Fruit fly (Drosophila melanogaster): ENCODE measurements around the gene B52.
A peak's percentile ranks its signal among the peaks of the same experiment; 100 is the strongest.

Gene B52

dm6 chr3R:13644778-13645660 lies 16.1 kb upstream of the B52 start (continued):
- TF ChIP-seq Elba2 (GFP tag; optimal IDR thresholded peaks at IDR 0.05) (no peak), CG15073 (GFP tag; optimal IDR thresholded peaks at IDR 0.05) (no peak), repo (GFP tag; optimal IDR thresholded peaks at IDR 0.05) (no peak), gt (GFP tag; IDR thresholded peaks at IDR 0.05) (no peak), CG6813 (GFP tag; optimal IDR thresholded peaks at IDR 0.05) (peak; percentile 59), CG1647 (GFP tag; optimal IDR thresholded peaks at IDR 0.05) (no peak), gem (tag; optimal IDR thresholded peaks at IDR 0.05) (peak; percentile 62), CG12104 (GFP tag; optimal IDR thresholded peaks at IDR 0.05) (no peak), CG4707 (GFP tag; optimal IDR thresholded peaks at IDR 0.05) (no peak), CG14965 (GFP tag; optimal IDR thresholded peaks at IDR 0.05; ENCODE audit: borderline replicate concordance) (no peak), tio (GFP tag; optimal IDR thresholded peaks at IDR 0.05) (no peak), CG8924 (tag; optimal IDR thresholded peaks at IDR 0.05) (peak; percentile 46), CG7987 (GFP tag; optimal IDR thresholded peaks at IDR 0.05) (no peak), Max (GFP tag; optimal IDR thresholded peaks at IDR 0.05) (peak; percentile 46), CG6683 (GFP tag; optimal IDR thresholded peaks at IDR 0.05) (peak; percentile 25), yki (optimal IDR thresholded peaks at IDR 0.05) (peak; percentile 43), CG15514 (GFP tag; optimal IDR thresholded peaks at IDR 0.05) (no peak), Dll (GFP tag; IDR thresholded peaks at IDR 0.05; ENCODE audit: partially characterized antibody) (peak; percentile 43; the same call in 1 of the 4 replicates), CHES-1-like (GFP tag; optimal IDR thresholded peaks at IDR 0.05) (peak; percentile 40), CG10366 (GFP tag; IDR thresholded peaks at IDR 0.05) (no peak), seq (GFP tag; IDR thresholded peaks at IDR 0.05) (no peak), CG15601 (tag; optimal IDR thresholded peaks at IDR 0.05) (peak; percentile 29), caup (GFP tag; optimal IDR thresholded peaks at IDR 0.05; ENCODE audit: severe bottlenecking) (peak; percentile 4), CG17829 (tag; optimal IDR thresholded peaks at IDR 0.05) (peak; percentile 50), CG31441 (GFP tag; IDR thresholded peaks at IDR 0.05) (no peak; the same call in 1 of the 2 replicates), Ada2b (GFP tag; IDR thresholded peaks at IDR 0.05) (no peak; the same call in 1 of the 2 replicates), lilli (GFP tag; optimal IDR thresholded peaks at IDR 0.05) (peak; percentile 63), CG17385 (GFP tag; optimal IDR thresholded peaks at IDR 0.05) (peak; percentile 32), dan (GFP tag; IDR thresholded peaks at IDR 0.05) (no peak), NC2β (GFP tag; optimal IDR thresholded peaks at IDR 0.05) (no peak), CG4328 (GFP tag; optimal IDR thresholded peaks at IDR 0.05) (peak; percentile 24), CG18619 (GFP tag; optimal IDR thresholded peaks at IDR 0.05) (no peak), Tbp (GFP tag; optimal IDR thresholded peaks at IDR 0.05) (no peak), CG18262 (tag; optimal IDR thresholded peaks at IDR 0.05) (peak; percentile 34), cg (GFP tag; optimal IDR thresholded peaks at IDR 0.05) (peak; percentile 92), knrl (GFP tag; IDR thresholded peaks at IDR 0.05; ENCODE audit: partially characterized antibody) (no peak), E2f1 (GFP tag; IDR thresholded peaks at IDR 0.05) (no peak), sens (GFP tag) (peak; percentile 7), dm (GFP tag; optimal IDR thresholded peaks at IDR 0.05) (peak; percentile 98), CG10147 (GFP tag; optimal IDR thresholded peaks at IDR 0.05) (peak; percentile 43), CG2889 (GFP tag; IDR thresholded peaks at IDR 0.05) (no peak), NC2α (GFP tag; optimal IDR thresholded peaks at IDR 0.05) (no peak), sug (tag; optimal IDR thresholded peaks at IDR 0.05) (peak; percentile 41), CG2712 (tag; optimal IDR thresholded peaks at IDR 0.05) (peak; percentile 62), stwl (tag; optimal IDR thresholded peaks at IDR 0.05) (no peak), CG11247 (GFP tag; IDR thresholded peaks at IDR 0.05) (no peak), Eip74EF (GFP tag; optimal IDR thresholded peaks at IDR 0.05) (no peak), jumu (GFP tag; optimal IDR thresholded peaks at IDR 0.05) (no peak), D19A (tag; optimal IDR thresholded peaks at IDR 0.05) (peak; percentile 25)
